Worm (Caenorhabditis elegans) whole organism, L3 larva: ENCODE data around the gene F46C5.4.

ENCODE experiments used
- ceh-28 ChIP-seq: fragments of 150-350 bp; optimal IDR thresholded peaks from 2 replicates; lab custom pipeline; 2014; ENCODE audit warnings: missing biosample characterization, missing genetic modification reagents, missing genetic modification characterization
- ceh-82 ChIP-seq: fragments of 150-350 bp; optimal IDR thresholded peaks from 2 replicates; lab custom pipeline; 2014; ENCODE audit warnings: missing biosample characterization, missing genetic modification characterization
- elt-2 ChIP-seq: sonication (generic microtip); optimal IDR thresholded peaks from 2 replicates; lab custom pipeline; 2016; ENCODE audit warnings: missing genetic modification reagents, mild to moderate bottlenecking, missing genetic modification characterization, missing compliant biosample characterization
- elt-3 ChIP-seq, 3 experiments: fragments of 150-350 bp in 1 of 3; sonication (generic microtip) in 2 of 3; optimal IDR thresholded peaks; 2 replicates in 2 of 3; 4 replicates in 1 of 3; lab custom pipeline; 2014 to 2017; ENCODE audit warnings: missing biosample characterization in 3 of 3, missing genetic modification characterization in 3 of 3
- eor-1 ChIP-seq, 2 experiments: fragments of 150-350 bp; optimal IDR thresholded peaks; 2 replicates each; lab custom pipeline; 2014 to 2018; ENCODE audit warnings: missing biosample characterization in 2 of 2, missing genetic modification characterization in 2 of 2
- fkh-10 ChIP-seq: sonication (generic microtip); optimal IDR thresholded peaks from 2 replicates; lab custom pipeline; 2017; ENCODE audit warnings: missing biosample characterization, missing genetic modification reagents, missing genetic modification characterization
- nhr-237 ChIP-seq: fragments of 150-350 bp; optimal IDR thresholded peaks from 2 replicates; lab custom pipeline; 2014; ENCODE audit warnings: missing biosample characterization, missing genetic modification characterization
- nhr-25 ChIP-seq: sonication (generic microtip); optimal IDR thresholded peaks from 2 replicates; lab custom pipeline; 2017; ENCODE audit warnings: missing biosample characterization, missing genetic modification characterization
- nhr-77 ChIP-seq: fragments of 150-350 bp; optimal IDR thresholded peaks from 2 replicates; lab custom pipeline; 2014; ENCODE audit warnings: missing biosample characterization, missing genetic modification characterization
- pha-4 ChIP-seq: fragments of 150-350 bp; optimal IDR thresholded peaks from 2 replicates; lab custom pipeline; 2014; ENCODE audit warnings: missing biosample characterization, missing genetic modification reagents, missing genetic modification characterization
- snpc-4 ChIP-seq: fragments of 150-350 bp; optimal IDR thresholded peaks from 2 replicates; lab custom pipeline; 2014; ENCODE audit warnings: missing biosample characterization, missing genetic modification characterization
- ztf-11 ChIP-seq: fragments of 150-350 bp; optimal IDR thresholded peaks from 2 replicates; lab custom pipeline; 2014; ENCODE audit warnings: missing biosample characterization, missing genetic modification characterization
- ztf-4 ChIP-seq: fragments of 150-350 bp; optimal IDR thresholded peaks from 2 replicates; lab custom pipeline; 2014; ENCODE audit warnings: missing biosample characterization, missing genetic modification characterization

DNA sequence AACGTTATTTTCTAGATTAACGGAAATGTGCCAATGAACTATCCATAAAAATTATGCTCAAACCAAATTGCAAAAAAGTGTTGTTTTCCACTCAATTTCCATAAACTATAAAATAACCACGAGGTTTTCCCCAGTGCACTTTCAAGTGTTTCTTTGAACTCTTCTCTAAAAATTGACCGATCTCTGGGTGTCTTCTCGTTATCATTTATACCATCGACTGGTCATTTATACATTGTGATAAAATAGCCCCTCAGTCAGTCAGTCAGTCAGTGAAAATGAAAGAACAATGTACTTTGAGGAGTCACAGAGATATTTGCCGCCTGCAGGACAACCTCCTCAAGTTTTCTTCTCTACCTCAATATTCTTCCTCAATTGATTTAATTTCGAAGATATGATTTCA lies 10.1 kb downstream of the F46C5.4 start:
- no peak for TF ChIP-seq fkh-10 (GFP tag; lab: Kevin White, UChicago)
- no peak for TF ChIP-seq ceh-28 (tag; lab: Kevin White, UChicago)
- no peak for TF ChIP-seq ztf-11 (tag; lab: Kevin White, UChicago)
- TF ChIP-seq nhr-237: no peak
- no peak for TF ChIP-seq nhr-77 (tag; lab: Kevin White, UChicago)
- no peak for TF ChIP-seq ztf-4 (tag; lab: Kevin White, UChicago)
- TF ChIP-seq elt-3 (tag; optimal IDR thresholded peaks at IDR 0.05; lab: Kevin White, UChicago): no peak
- no peak for TF ChIP-seq pha-4 (tag; lab: Kevin White, UChicago)
- TF ChIP-seq snpc-4: no peak
- no peak for TF ChIP-seq nhr-25 (tag; lab: Kevin White, UChicago)
- no peak for TF ChIP-seq eor-1 (tag; optimal IDR thresholded peaks at IDR 0.05; lab: Kevin White, UChicago)
- no peak for TF ChIP-seq elt-2 (tag; lab: Kevin White, UChicago)
- TF ChIP-seq ceh-82 (tag; lab: Kevin White, UChicago): no peak
